Worm (Caenorhabditis elegans) whole organism, L4 larva: ENCODE data around the gene lin-3.

ENCODE experiments used
- R02D3.7 ChIP-seq: fragments of 150-350 bp; sonication (generic microtip); optimal IDR thresholded peaks from 3 replicates; lab custom pipeline; 2014; ENCODE audit warnings: missing biosample characterization, missing genetic modification characterization
- ZK546.5 ChIP-seq, 2 experiments: sonication (generic microtip); optimal IDR thresholded peaks; 2 replicates each; lab custom pipeline; 2017; ENCODE audit warnings: missing biosample characterization in 2 of 2, missing genetic modification characterization in 2 of 2
- ceh-44 ChIP-seq: fragments of 200-800 bp; sonication (Bioruptor generic); IDR thresholded peaks from 2 replicates; pipeline ENCODE4 v1.3.6; 2022; ENCODE audit warnings: missing genetic modification reagents, missing genetic modification characterization, missing compliant biosample characterization
- lin-39 ChIP-seq: fragments of 150-350 bp; optimal IDR thresholded peaks from 2 replicates; lab custom pipeline; 2014; ENCODE audit warnings: missing biosample characterization, missing genetic modification reagents, missing genetic modification characterization
- nhr-237 ChIP-seq: sonication (generic microtip); optimal IDR thresholded peaks from 2 replicates; lab custom pipeline; 2017; ENCODE audit warnings: missing biosample characterization, missing genetic modification characterization
- pha-4 ChIP-seq, 2 experiments: fragments of 150-350 bp in 1 of 2; fragments of 200-800 bp in 1 of 2; sonication (Bioruptor generic) in 1 of 2; IDR thresholded peaks in 1 of 2; optimal IDR thresholded peaks in 1 of 2; 2 replicates each; pipeline versions ENCODE4 v1.3.6 to Lab custom; 2014 to 2022; ENCODE audit warnings: missing genetic modification characterization in 2 of 2, missing genetic modification reagents in 2 of 2, missing biosample characterization in 1 of 2, missing compliant biosample characterization in 1 of 2

- TF ChIP-seq ZK546.5 (tag; optimal IDR thresholded peaks at IDR 0.05; lab: Kevin White, UChicago) = no peak
- no peak for TF ChIP-seq lin-39
- no peak for TF ChIP-seq nhr-237 (tag; lab: Kevin White, UChicago)
- TF ChIP-seq R02D3.7 = no peak
- no peak for TF ChIP-seq pha-4 (GFP tag; IDR thresholded peaks at IDR 0.05; lab: Robert Waterston, UW)
- no peak for TF ChIP-seq pha-4 (tag; optimal IDR thresholded peaks at IDR 0.05; lab: Kevin White, UChicago)
- no peak for TF ChIP-seq ceh-44 (GFP tag; lab: Robert Waterston, UW)
Measured at ce11 chrIV:11105724-11106123, 51.6 kb downstream of the lin-3 start, which contains the start of gene srlf-24.
